Worm (Caenorhabditis elegans) whole organism, young adult: ENCODE data around the gene F22E5.7.
"Not testable (repeated sequence)": the region's sequence is repeated elsewhere in the genome, so short reads cannot be mapped to it uniquely, and the experiment has no call there.

Experiments
- B0019.2 ChIP-seq: fragments of 200-800 bp; sonication (Bioruptor generic); conservative IDR thresholded peaks from 2 replicates; pipeline ENCODE4 v1.3.6; 2022; ENCODE audit warnings: missing genetic modification reagents, missing genetic modification characterization, missing compliant biosample characterization
- B0035.1 ChIP-seq: sonication (generic microtip); optimal IDR thresholded peaks from 2 replicates; lab custom pipeline; 2016; ENCODE audit warnings: missing genetic modification characterization, mild to moderate bottlenecking, missing compliant biosample characterization, missing genotype, missing genetic modification reagents
- F10E7.11 ChIP-seq: sonication (generic microtip); optimal IDR thresholded peaks from 2 replicates; lab custom pipeline; 2017; ENCODE audit warnings: mild to moderate bottlenecking, missing genetic modification characterization, moderate library complexity, missing compliant biosample characterization
- F22D6.2 ChIP-seq: sonication (generic microtip); optimal IDR thresholded peaks from 2 replicates; lab custom pipeline; 2016; ENCODE audit warnings: mild to moderate bottlenecking, missing genetic modification characterization, missing compliant biosample characterization
- F23B12.7 ChIP-seq: sonication (generic microtip); optimal IDR thresholded peaks from 2 replicates; lab custom pipeline; 2017; ENCODE audit warnings: missing genetic modification characterization, mild to moderate bottlenecking, missing compliant biosample characterization, antibody characterized with exemption, moderate library complexity; ENCODE audit not compliant: insufficient read depth
- F52B5.7 ChIP-seq: sonication (generic microtip); optimal IDR thresholded peaks from 2 replicates; lab custom pipeline; 2016; ENCODE audit warnings: mild to moderate bottlenecking, missing genetic modification characterization, missing compliant biosample characterization
- F57A8.1 ChIP-seq: fragments of 200-800 bp; sonication (Bioruptor generic); optimal IDR thresholded peaks from 2 replicates; lab custom pipeline; 2018; ENCODE audit warnings: mild to moderate bottlenecking, missing genetic modification characterization, moderate library complexity, missing compliant biosample characterization
- K11D2.4 ChIP-seq: fragments of 200-800 bp; sonication (Bioruptor generic); IDR thresholded peaks from 2 replicates; pipeline ENCODE4 v1.3.6; 2022; ENCODE audit warnings: missing genetic modification reagents, missing genetic modification characterization, missing compliant biosample characterization
- K12H6.12 ChIP-seq: fragments of 200-800 bp; sonication (Bioruptor generic); optimal IDR thresholded peaks from 2 replicates; lab custom pipeline; 2018; ENCODE audit warnings: mild to moderate bottlenecking, missing genetic modification characterization, missing compliant biosample characterization
- Y67H2A.10 ChIP-seq: fragments of 200-800 bp; sonication (Bioruptor generic); conservative IDR thresholded peaks from 2 replicates; pipeline ENCODE4 v1.3.6; 2022; ENCODE audit warnings: missing genetic modification reagents, missing genetic modification characterization, missing compliant biosample characterization
- aptf-2 ChIP-seq: fragments of 200-800 bp; sonication (Bioruptor generic); conservative IDR thresholded peaks from 2 replicates; pipeline ENCODE4 v1.3.6; 2022; ENCODE audit warnings: missing genetic modification reagents, missing genetic modification characterization, missing compliant biosample characterization
- aptf-3 ChIP-seq: fragments of 200-800 bp; sonication (Bioruptor generic); IDR thresholded peaks from 2 replicates; pipeline ENCODE4 v1.3.6; 2022; ENCODE audit warnings: missing genetic modification characterization, missing compliant biosample characterization
- ccch-3 ChIP-seq: fragments of 200-800 bp; sonication (Bioruptor generic); optimal IDR thresholded peaks from 2 replicates; lab custom pipeline; 2018; ENCODE audit warnings: mild to moderate bottlenecking, missing genetic modification characterization, missing compliant biosample characterization
- cebp-1 ChIP-seq, 2 experiments: fragments of 200-800 bp in 1 of 2; sonication (Bioruptor generic) in 1 of 2; sonication (generic microtip) in 1 of 2; IDR thresholded peaks in 1 of 2; optimal IDR thresholded peaks in 1 of 2; 2 replicates each; pipeline versions ENCODE4 v1.3.6 to Lab custom; 2017 to 2022; ENCODE audit warnings: missing compliant biosample characterization in 2 of 2, missing genetic modification characterization in 2 of 2, mild to moderate bottlenecking in 1 of 2, missing genetic modification reagents in 1 of 2, moderate library complexity in 1 of 2
- cebp-2 ChIP-seq: fragments of 200-800 bp; sonication (Bioruptor generic); IDR thresholded peaks from 2 replicates; pipeline ENCODE4 v1.3.6; 2022; ENCODE audit warnings: missing genetic modification characterization, missing compliant biosample characterization
- ceh-27 ChIP-seq: fragments of 200-800 bp; sonication (Bioruptor generic); optimal IDR thresholded peaks from 2 replicates; lab custom pipeline; 2018; ENCODE audit warnings: mild to moderate bottlenecking, missing genetic modification characterization, moderate library complexity, missing compliant biosample characterization
- ceh-40 ChIP-seq: fragments of 200-800 bp; sonication (Bioruptor generic); IDR thresholded peaks from 2 replicates; pipeline ENCODE4 v1.3.6; 2022; ENCODE audit warnings: missing genetic modification characterization, missing compliant biosample characterization
- ceh-58 ChIP-seq: fragments of 200-800 bp; sonication (Bioruptor generic); IDR thresholded peaks from 2 replicates; pipeline ENCODE4 v1.3.6; 2022; ENCODE audit warnings: missing genetic modification characterization, missing compliant biosample characterization
- hlh-12 ChIP-seq: sonication (generic microtip); optimal IDR thresholded peaks from 2 replicates; lab custom pipeline; 2016; ENCODE audit warnings: missing genetic modification characterization, missing compliant biosample characterization
- hlh-26 ChIP-seq: fragments of 200-800 bp; sonication (Bioruptor generic); conservative IDR thresholded peaks from 2 replicates; pipeline ENCODE4 v1.3.6; 2022; ENCODE audit warnings: missing genetic modification reagents, missing genetic modification characterization, missing compliant biosample characterization
- hmg-20 ChIP-seq: fragments of 200-800 bp; sonication (Bioruptor generic); IDR thresholded peaks from 2 replicates; pipeline ENCODE4 v1.3.6; 2022; ENCODE audit warnings: missing genetic modification reagents, missing genetic modification characterization, missing compliant biosample characterization
- let-607 ChIP-seq, 2 experiments: fragments of 200-800 bp in 1 of 2; sonication (Bioruptor generic) in 1 of 2; sonication (generic microtip) in 1 of 2; optimal IDR thresholded peaks; 2 replicates each; lab custom pipeline; 2016 to 2018; ENCODE audit warnings: mild to moderate bottlenecking in 2 of 2, missing compliant biosample characterization in 2 of 2, missing genetic modification characterization in 2 of 2, moderate library complexity in 2 of 2, missing genotype in 1 of 2
- lin-26 ChIP-seq: fragments of 200-800 bp; sonication (Bioruptor generic); IDR thresholded peaks from 2 replicates; pipeline ENCODE4 v1.3.6; 2022; ENCODE audit warnings: missing genetic modification reagents, missing genetic modification characterization, missing compliant biosample characterization
- lsl-1 ChIP-seq: fragments of 200-800 bp; sonication (Bioruptor generic); optimal IDR thresholded peaks from 2 replicates; lab custom pipeline; 2018; ENCODE audit warnings: mild to moderate bottlenecking, missing genetic modification characterization, moderate library complexity, missing compliant biosample characterization
- madf-10 ChIP-seq: sonication (generic microtip); optimal IDR thresholded peaks from 2 replicates; lab custom pipeline; 2016; ENCODE audit warnings: mild to moderate bottlenecking, missing genetic modification characterization, missing compliant biosample characterization
- madf-3 ChIP-seq: fragments of 200-800 bp; sonication (Bioruptor generic); IDR thresholded peaks from 2 replicates; pipeline ENCODE4 v1.3.6; 2022; ENCODE audit warnings: missing genetic modification reagents, missing genetic modification characterization, missing compliant biosample characterization
- madf-8 ChIP-seq: fragments of 200-800 bp; sonication (Bioruptor generic); conservative IDR thresholded peaks from 2 replicates; pipeline ENCODE4 v1.3.6; 2022; ENCODE audit warnings: missing genetic modification reagents, missing genetic modification characterization, missing compliant biosample characterization
- mes-4 ChIP-seq: sonication (generic microtip); optimal IDR thresholded peaks from 2 replicates; lab custom pipeline; 2016; ENCODE audit warnings: missing genotype, missing genetic modification characterization, missing compliant biosample characterization
- mxl-1 ChIP-seq: sonication (generic microtip); optimal IDR thresholded peaks from 2 replicates; lab custom pipeline; 2016; ENCODE audit warnings: missing genetic modification characterization, missing compliant biosample characterization
- nfyb-1 ChIP-seq: fragments of 200-800 bp; sonication (Bioruptor generic); IDR thresholded peaks from 2 replicates; pipeline ENCODE4 v1.3.6; 2022; ENCODE audit warnings: missing genetic modification reagents, missing genetic modification characterization, missing compliant biosample characterization
- nhr-80 ChIP-seq: sonication (generic microtip); optimal IDR thresholded peaks from 2 replicates; lab custom pipeline; 2016; ENCODE audit warnings: missing genetic modification characterization, missing compliant biosample characterization
- pbrm-1 ChIP-seq: fragments of 200-800 bp; sonication (Bioruptor generic); IDR thresholded peaks from 2 replicates; pipeline ENCODE4 v1.3.6; 2022; ENCODE audit warnings: missing genetic modification reagents, missing genetic modification characterization, missing compliant biosample characterization
- sptf-2 ChIP-seq: fragments of 200-800 bp; sonication (Bioruptor generic); optimal IDR thresholded peaks from 2 replicates; lab custom pipeline; 2018; ENCODE audit warnings: mild to moderate bottlenecking, missing genetic modification characterization, missing compliant biosample characterization
- tbp1 ChIP-seq: fragments of 200-800 bp; sonication (Bioruptor generic); optimal IDR thresholded peaks from 2 replicates; lab custom pipeline; 2018; ENCODE audit warnings: mild to moderate bottlenecking, missing genetic modification characterization, missing compliant biosample characterization
- tlf-1 ChIP-seq: fragments of 200-800 bp; sonication (Bioruptor generic); optimal IDR thresholded peaks from 2 replicates; lab custom pipeline; 2018; ENCODE audit warnings: mild to moderate bottlenecking, missing genetic modification characterization, missing compliant biosample characterization
- unc-130 ChIP-seq: sonication (generic microtip); optimal IDR thresholded peaks from 2 replicates; lab custom pipeline; 2016; ENCODE audit warnings: missing genetic modification reagents, missing genetic modification characterization, missing compliant biosample characterization
- unc-62 ChIP-seq: fragments of 150-350 bp; optimal IDR thresholded peaks from 2 replicates; lab custom pipeline; 2014; ENCODE audit warnings: missing biosample characterization, missing genetic modification reagents, missing genetic modification characterization
- zim-3 ChIP-seq: sonication (generic microtip); optimal IDR thresholded peaks from 2 replicates; lab custom pipeline; 2017; ENCODE audit warnings: mild to moderate bottlenecking, missing genetic modification characterization, moderate library complexity, missing compliant biosample characterization
- ztf-18 ChIP-seq: sonication (generic microtip); optimal IDR thresholded peaks from 2 replicates; lab custom pipeline; 2016; ENCODE audit warnings: missing genotype, mild to moderate bottlenecking, missing genetic modification characterization, missing compliant biosample characterization
- ztf-22 ChIP-seq: fragments of 200-800 bp; sonication (Bioruptor generic); optimal IDR thresholded peaks from 2 replicates; lab custom pipeline; 2018; ENCODE audit warnings: mild to moderate bottlenecking, missing genetic modification characterization, moderate library complexity, missing compliant biosample characterization
- ztf-25 ChIP-seq: fragments of 200-800 bp; sonication (Bioruptor generic); IDR thresholded peaks from 2 replicates; pipeline ENCODE4 v1.3.6; 2022; ENCODE audit warnings: missing genetic modification reagents, missing genetic modification characterization, missing compliant biosample characterization
- ztf-6 ChIP-seq: fragments of 200-800 bp; sonication (Bioruptor generic); IDR thresholded peaks from 2 replicates; pipeline ENCODE4 v1.3.6; 2022; ENCODE audit warnings: missing genetic modification reagents, missing genetic modification characterization, missing compliant biosample characterization

Gene F22E5.7

ce11 chrII:2684208-2684607 lies 42.3 kb downstream of the F22E5.7 start, which contains the start of gene ceh-87:
Gene ceh-87 (minus strand): TSS chrII:2684308.
- TF ChIP-seq aptf-2 (no peak), ztf-22 (no peak), ceh-40 (GFP tag; lab: Robert Waterston, UW) (no peak), let-607 (tag; optimal IDR thresholded peaks at IDR 0.05; lab: Kevin White, UChicago) (no peak)

- no peak for TF ChIP-seq hlh-26 (GFP tag; lab: Robert Waterston, UW)
- TF ChIP-seq nfyb-1 (GFP tag; lab: Robert Waterston, UW) = no peak
- TF ChIP-seq madf-3 (GFP tag; lab: Robert Waterston, UW) = no peak
- TF ChIP-seq aptf-3 = no peak
- no peak for TF ChIP-seq ztf-18 (tag; lab: Kevin White, UChicago)
- no peak for TF ChIP-seq ztf-6 (GFP tag; lab: Robert Waterston, UW)
- TF ChIP-seq nhr-80 (tag; lab: Kevin White, UChicago) = no peak
- TF ChIP-seq cebp-1 (GFP tag; IDR thresholded peaks at IDR 0.05; lab: Robert Waterston, UW) = no peak
- no peak for TF ChIP-seq cebp-1 (tag; optimal IDR thresholded peaks at IDR 0.05; lab: Kevin White, UChicago)
- no peak for TF ChIP-seq unc-130 (GFP tag; lab: Kevin White, UChicago)
- no peak for TF ChIP-seq K12H6.12 (tag; lab: Kevin White, UChicago)
- TF ChIP-seq B0019.2 (GFP tag; lab: Robert Waterston, UW) = no peak
- TF ChIP-seq K11D2.4 = no peak
- TF ChIP-seq ztf-25 (GFP tag; lab: Robert Waterston, UW) = no peak
- no peak for TF ChIP-seq F52B5.7 (tag; lab: Kevin White, UChicago)
- no peak for TF ChIP-seq B0035.1 (tag; lab: Kevin White, UChicago)
- TF ChIP-seq lsl-1 = no peak
- no peak for TF ChIP-seq ceh-27
- TF ChIP-seq F10E7.11 (tag; lab: Kevin White, UChicago) = no peak
- no peak for TF ChIP-seq Y67H2A.10 (GFP tag; lab: Robert Waterston, UW)
Measured at ce11 chrII:2684783-2685182, 42.9 kb downstream of the F22E5.7 start.

ce11 chrII:2686985-2687675 lies 45.3 kb downstream of the F22E5.7 start, which contains the start of the genes sup-9 and nspf-1:
Gene sup-9 (minus strand): TSS chrII:2687027.
Gene nspf-1 (plus strand): TSS chrII:2687625.
- no peak for TF ChIP-seq mes-4 (tag; lab: Kevin White, UChicago)
- no peak for TF ChIP-seq F23B12.7
- TF ChIP-seq K12H6.12 (tag; lab: Kevin White, UChicago) = no peak
- TF ChIP-seq nhr-80 (tag; lab: Kevin White, UChicago) = no peak
- no peak for TF ChIP-seq sptf-2 (GFP tag; lab: Kevin White, UChicago)

- TF ChIP-seq hmg-20 (GFP tag; lab: Robert Waterston, UW); lin-26 (GFP tag; lab: Robert Waterston, UW); unc-62 (GFP tag; lab: Kevin White, UChicago): not testable (repeated sequence)
Measured at ce11 chrII:2688616-2689015, 46.7 kb downstream of the F22E5.7 start, which contains the start of gene nspf-2. Gene nspf-2 (plus strand): TSS chrII:2688916.

ce11 chrII:2690080-2690479 lies 48.2 kb downstream of the F22E5.7 start, which contains the start of gene nspf-3:
Gene nspf-3 (minus strand): TSS chrII:2690180.
- TF ChIP-seq hlh-12 (no peak), ztf-18 (tag; lab: Kevin White, UChicago) (no peak), madf-8 (GFP tag; lab: Robert Waterston, UW) (no peak), madf-10 (no peak), ceh-58 (GFP tag; lab: Robert Waterston, UW) (no peak), mxl-1 (no peak), pbrm-1 (GFP tag; lab: Robert Waterston, UW) (no peak), zim-3 (tag; lab: Kevin White, UChicago) (no peak), F57A8.1 (GFP tag; lab: Kevin White, UChicago) (no peak), F22D6.2 (tag; lab: Kevin White, UChicago) (no peak), tlf-1 (GFP tag; lab: Kevin White, UChicago) (no peak), tbp1 (GFP tag; lab: Kevin White, UChicago) (no peak), unc-130 (GFP tag; lab: Kevin White, UChicago) (no peak), ccch-3 (GFP tag; lab: Kevin White, UChicago) (no peak), cebp-2 (GFP tag; lab: Robert Waterston, UW) (no peak)
